Fruit fly (Drosophila melanogaster): Measurements from ENCODE around the gene yem.

The yem gene

DNA sequence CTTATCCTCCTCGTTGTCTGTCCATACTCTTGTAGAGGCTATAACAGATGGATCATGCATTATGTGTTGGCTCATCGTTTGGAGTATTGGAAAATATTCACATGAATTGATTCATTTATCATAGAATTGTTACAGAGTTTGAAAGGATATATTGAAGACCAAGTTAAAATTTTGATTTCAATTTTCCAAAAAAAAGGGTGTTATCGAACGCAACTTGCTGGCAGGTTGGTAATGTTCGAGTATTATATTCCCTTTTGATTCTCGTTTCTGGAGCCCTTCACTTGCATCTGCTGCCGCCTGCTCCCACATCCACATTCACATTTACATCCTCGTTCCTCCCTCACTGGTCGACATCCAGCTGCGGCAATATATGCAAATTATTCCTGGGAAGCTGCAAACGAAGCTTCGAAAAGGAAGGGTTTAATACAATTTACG lies 26.7 kb downstream of the yem start (continued):
- TF ChIP-seq CG8119 (GFP tag; IDR thresholded peaks at IDR 0.05), result no peak; the same call in 2 of the 3 replicates
- TF ChIP-seq Smox (GFP tag; optimal IDR thresholded peaks at IDR 0.05), result no peak
- TF ChIP-seq CG3032 (tag; optimal IDR thresholded peaks at IDR 0.05), result peak; percentile 83
- TF ChIP-seq Gug (GFP tag; IDR thresholded peaks at IDR 0.05), result peak; percentile 37; the same call in 1 of the 2 replicates
- peak; percentile 96 for TF ChIP-seq Eip78C (GFP tag)
- TF ChIP-seq pdm3 (GFP tag; optimal IDR thresholded peaks at IDR 0.05), result no peak
- TF ChIP-seq CG11294 (GFP tag; IDR thresholded peaks at IDR 0.05), result no peak
- peak; percentile 59 for TF ChIP-seq CG11902 (GFP tag; optimal IDR thresholded peaks at IDR 0.05)
- peak; percentile 91 for TF ChIP-seq Hr39 (GFP tag; optimal IDR thresholded peaks at IDR 0.05)
- TF ChIP-seq CG10631 (GFP tag; optimal IDR thresholded peaks at IDR 0.05), result peak; percentile 82
- peak; percentile 83 for TF ChIP-seq dsx (GFP tag; optimal IDR thresholded peaks at IDR 0.05; ENCODE audit: poor library complexity, severe bottlenecking)
- no peak for TF ChIP-seq fd85E (GFP tag; optimal IDR thresholded peaks at IDR 0.05)
- peak in 1 of 2 experiments; percentile 60 for TF ChIP-seq salr (GFP tag; optimal IDR thresholded peaks at IDR 0.05)
- peak; percentile 53 for TF ChIP-seq CG16779 (tag; optimal IDR thresholded peaks at IDR 0.05)
- peak; percentile 72 for TF ChIP-seq CG1621 (tag; optimal IDR thresholded peaks at IDR 0.05)
- peak; percentile 78 for TF ChIP-seq Sox14 (GFP tag; optimal IDR thresholded peaks at IDR 0.05)

DNA sequence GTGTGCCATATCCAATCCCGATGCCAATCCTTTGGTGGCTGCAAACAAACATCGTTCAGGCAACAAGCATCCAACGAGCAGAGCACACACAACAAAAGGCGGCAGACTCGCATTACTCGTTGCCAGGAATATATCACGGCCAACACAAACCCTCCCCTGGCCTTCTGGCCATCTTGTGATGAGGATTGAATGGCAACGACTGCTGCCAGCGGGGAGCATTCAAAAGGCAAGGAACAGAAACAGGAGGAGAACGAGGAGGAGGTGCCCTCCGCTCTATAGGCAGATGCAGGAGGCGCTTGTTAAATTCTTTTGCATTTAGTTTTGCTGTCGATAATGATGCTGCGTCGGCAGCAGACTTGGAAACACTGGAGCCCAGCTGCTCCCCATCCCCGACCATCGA lies 27.2 kb downstream of the yem start:
- TF ChIP-seq CG6854 (GFP tag; optimal IDR thresholded peaks at IDR 0.05) (peak; percentile 5), Hr38 (GFP tag; optimal IDR thresholded peaks at IDR 0.05) (no peak)

DNA sequence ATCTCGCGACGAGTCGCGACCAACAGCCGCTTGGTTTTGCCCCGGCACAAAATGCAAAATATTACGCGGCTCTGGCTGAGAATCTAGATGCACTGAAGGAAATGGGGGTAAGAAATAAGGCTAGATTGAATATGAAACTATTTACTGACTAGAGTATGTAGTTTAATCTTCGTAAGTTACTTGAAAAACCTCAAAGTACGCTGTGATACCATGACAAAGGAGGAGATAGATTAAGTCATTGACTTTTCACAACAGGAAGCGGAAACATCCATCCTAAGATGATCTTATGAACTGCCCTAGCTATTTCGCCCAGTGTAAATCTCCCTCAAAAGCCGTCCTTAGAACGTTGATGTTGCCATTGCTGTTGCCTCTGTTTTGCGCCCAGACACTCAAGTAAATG lies 28.5 kb downstream of the yem start:
- TF ChIP-seq CG6792 (GFP tag; optimal IDR thresholded peaks at IDR 0.05), result peak; percentile 37
- peak in 1 of 2 experiments; percentile 58 for TF ChIP-seq salr (GFP tag; optimal IDR thresholded peaks at IDR 0.05)
- peak; percentile 54 for TF ChIP-seq OdsH (GFP tag; optimal IDR thresholded peaks at IDR 0.05)
- peak; percentile 71 for TF ChIP-seq Sox14 (GFP tag; optimal IDR thresholded peaks at IDR 0.05)
- peak; percentile 51 for TF ChIP-seq Lpt (GFP tag; optimal IDR thresholded peaks at IDR 0.05)
- TF ChIP-seq ss (GFP tag; optimal IDR thresholded peaks at IDR 0.05), result peak; percentile 39 to 43
- TF ChIP-seq Eip78C (GFP tag), result peak; percentile 88
- TF ChIP-seq lz (GFP tag; optimal IDR thresholded peaks at IDR 0.05), result peak; percentile 18
- TF ChIP-seq CG10631 (GFP tag; optimal IDR thresholded peaks at IDR 0.05), result peak; percentile 69
- TF ChIP-seq Hr38 (GFP tag; optimal IDR thresholded peaks at IDR 0.05), result no peak
- peak; percentile 66 for TF ChIP-seq CG8119 (GFP tag; IDR thresholded peaks at IDR 0.05)
- peak; percentile 22 for TF ChIP-seq CG8319 (GFP tag; optimal IDR thresholded peaks at IDR 0.05)
- no peak for TF ChIP-seq CG6854 (GFP tag; optimal IDR thresholded peaks at IDR 0.05)
- peak; percentile 59; the same call in 1 of the 2 replicates for TF ChIP-seq CG15336 (GFP tag; IDR thresholded peaks at IDR 0.05)
- TF ChIP-seq Sox15 (GFP tag; optimal IDR thresholded peaks at IDR 0.05), result no peak
- TF ChIP-seq Smox (GFP tag; optimal IDR thresholded peaks at IDR 0.05), result no peak
- peak; percentile 6 for TF ChIP-seq CG31627 (GFP tag; optimal IDR thresholded peaks at IDR 0.05)
- no peak for TF ChIP-seq CG8632 (GFP tag; optimal IDR thresholded peaks at IDR 0.05)
- TF ChIP-seq fkh (GFP tag; optimal IDR thresholded peaks at IDR 0.05), result no peak
- TF ChIP-seq spab (GFP tag; optimal IDR thresholded peaks at IDR 0.05), result peak; percentile 71
- TF ChIP-seq pdm3 (GFP tag; optimal IDR thresholded peaks at IDR 0.05), result peak; percentile 47
- no peak for TF ChIP-seq cyc (GFP tag; optimal IDR thresholded peaks at IDR 0.05)
- TF ChIP-seq CG3919 (GFP tag; optimal IDR thresholded peaks at IDR 0.05), result peak; percentile 78
- 0 out of 2 replicates have a peak, but pooled peaks have one; percentile 37 for TF ChIP-seq Gug (GFP tag; IDR thresholded peaks at IDR 0.05)
- TF ChIP-seq dac (GFP tag; optimal IDR thresholded peaks at IDR 0.05), result no peak
- no peak for TF ChIP-seq Blimp-1 (GFP tag; optimal IDR thresholded peaks at IDR 0.05)
- peak; percentile 9 for TF ChIP-seq Hr39 (GFP tag; optimal IDR thresholded peaks at IDR 0.05)
- TF ChIP-seq CG1621 (tag; optimal IDR thresholded peaks at IDR 0.05), result peak; percentile 65
- peak; percentile 40 for TF ChIP-seq CG11762 (GFP tag; optimal IDR thresholded peaks at IDR 0.05; ENCODE audit: insufficient read depth)
- no peak for TF ChIP-seq fd85E (GFP tag; optimal IDR thresholded peaks at IDR 0.05)
- peak; percentile 68 for TF ChIP-seq achi (GFP tag; optimal IDR thresholded peaks at IDR 0.05)
- no peak for TF ChIP-seq svp (GFP tag)
- TF ChIP-seq Ets96B (tag; optimal IDR thresholded peaks at IDR 0.05), result peak; percentile 77
- TF ChIP-seq vri (GFP tag; optimal IDR thresholded peaks at IDR 0.05), result no peak
- peak; percentile 64 for TF ChIP-seq fd59A (GFP tag; optimal IDR thresholded peaks at IDR 0.05)
- TF ChIP-seq CG6808 (GFP tag; optimal IDR thresholded peaks at IDR 0.05), result peak; percentile 72
- peak; percentile 47 for TF ChIP-seq acj6 (GFP tag; optimal IDR thresholded peaks at IDR 0.05)
- peak; percentile 57 for TF ChIP-seq CG6276 (GFP tag; optimal IDR thresholded peaks at IDR 0.05)
- no peak for TF ChIP-seq CG11902 (GFP tag; optimal IDR thresholded peaks at IDR 0.05)
- peak; percentile 46; the same call in 1 of the 2 replicates for TF ChIP-seq CG11294 (GFP tag; IDR thresholded peaks at IDR 0.05)
- no peak for TF ChIP-seq CG4318 (GFP tag; optimal IDR thresholded peaks at IDR 0.05)
- TF ChIP-seq CG34406 (GFP tag; optimal IDR thresholded peaks at IDR 0.05), result peak; percentile 31
